Fruit fly (Drosophila melanogaster): ENCODE results near the gene CG18170.

Gene CG18170

dm6 chr3L:1587140-1587849, 15.5 kb upstream of the CG18170 start (continued):
- TF ChIP-seq onecut (GFP tag; IDR thresholded peaks at IDR 0.05) = peak; percentile 85
- TF ChIP-seq Dp (GFP tag; optimal IDR thresholded peaks at IDR 0.05) = no peak
- TF ChIP-seq ssp (GFP tag; IDR thresholded peaks at IDR 0.05) = peak; percentile 78
- no peak for TF ChIP-seq sc (optimal IDR thresholded peaks at IDR 0.05)
- TF ChIP-seq sc (GFP tag; optimal IDR thresholded peaks at IDR 0.05) = no peak
- no peak for TF ChIP-seq Scr (GFP tag; IDR thresholded peaks at IDR 0.05; ENCODE audit: partially characterized antibody)
- no peak for TF ChIP-seq HLH4C (GFP tag; IDR thresholded peaks at IDR 0.05; ENCODE audit: partially characterized antibody)
- TF ChIP-seq CG30431 (GFP tag; optimal IDR thresholded peaks at IDR 0.05) = peak; percentile 76
- TF ChIP-seq Bgb (GFP tag; IDR thresholded peaks at IDR 0.05; ENCODE audit: partially characterized antibody) = no peak
- peak; percentile 84 for TF ChIP-seq CG11247 (GFP tag; IDR thresholded peaks at IDR 0.05)
- no peak for TF ChIP-seq CG2129 (GFP tag; IDR thresholded peaks at IDR 0.05; ENCODE audit: partially characterized antibody)
- TF ChIP-seq CG12942 (GFP tag; optimal IDR thresholded peaks at IDR 0.05) = peak; percentile 64
- TF ChIP-seq CG1024 (GFP tag; IDR thresholded peaks at IDR 0.05) = peak; percentile 73
- TF ChIP-seq sqz (GFP tag; optimal IDR thresholded peaks at IDR 0.05) = peak; percentile 38
- peak; percentile 92 for TF ChIP-seq lmd (GFP tag; IDR thresholded peaks at IDR 0.05)
- TF ChIP-seq CG3995 (GFP tag; optimal IDR thresholded peaks at IDR 0.05) = peak; percentile 33
- TF ChIP-seq chn (GFP tag; optimal IDR thresholded peaks at IDR 0.05) = peak; percentile 56
- TF ChIP-seq CG2120 (GFP tag; optimal IDR thresholded peaks at IDR 0.05) = peak; percentile 89
- TF ChIP-seq CG2202 (tag; optimal IDR thresholded peaks at IDR 0.05) = no peak
- no peak for TF ChIP-seq gcm (GFP tag; optimal IDR thresholded peaks at IDR 0.05)
- TF ChIP-seq row (GFP tag; IDR thresholded peaks at IDR 0.05) = peak; percentile 90
- TF ChIP-seq fd102C (GFP tag; optimal IDR thresholded peaks at IDR 0.05) = no peak
- peak; percentile 65; the same call in 2 of the 3 replicates for TF ChIP-seq jigr1 (GFP tag; IDR thresholded peaks at IDR 0.05)
- TF ChIP-seq CrebB (tag; optimal IDR thresholded peaks at IDR 0.05) = peak; percentile 50

dm6 chr3L:1590194-1590593, 12.6 kb upstream of the CG18170 start:
- TF ChIP-seq CG11504 (tag; optimal IDR thresholded peaks at IDR 0.05) (no peak), chinmo (GFP tag; IDR thresholded peaks at IDR 0.05; ENCODE audit: partially characterized antibody) (peak; percentile 83; the same call in 3 of the 4 replicates), tgo (GFP tag; IDR thresholded peaks at IDR 0.05) (no peak), CG10267 (tag; optimal IDR thresholded peaks at IDR 0.05) (no peak), crol (GFP tag; IDR thresholded peaks at IDR 0.05) (0 out of 2 replicates have a peak, but pooled peaks have one; percentile 8), CG9932 (GFP tag; IDR thresholded peaks at IDR 0.05) (no peak), ATbp (GFP tag; optimal IDR thresholded peaks at IDR 0.05) (no peak), CG3838 (GFP tag; optimal IDR thresholded peaks at IDR 0.05) (no peak), Fer2 (tag; optimal IDR thresholded peaks at IDR 0.05) (no peak), CG13894 (tag; optimal IDR thresholded peaks at IDR 0.05) (peak; percentile 85), sd (tag; optimal IDR thresholded peaks at IDR 0.05) (peak; percentile 52), CG12769 (tag; optimal IDR thresholded peaks at IDR 0.05) (peak; percentile 49), H15 (GFP tag; IDR thresholded peaks at IDR 0.05) (no peak), Deaf1 (tag; optimal IDR thresholded peaks at IDR 0.05) (peak; percentile 17), Elba2 (GFP tag; optimal IDR thresholded peaks at IDR 0.05) (no peak), sens (GFP tag) (no peak), gro (GFP tag; optimal IDR thresholded peaks at IDR 0.05) (no peak), toy (GFP tag; IDR thresholded peaks at IDR 0.05) (no peak), grn (GFP tag; optimal IDR thresholded peaks at IDR 0.05) (peak; percentile 22), CG8290 (GFP tag; optimal IDR thresholded peaks at IDR 0.05) (no peak), CG8290 (tag; optimal IDR thresholded peaks at IDR 0.05) (peak in 1 of 2 experiments; percentile 8), crp (GFP tag; optimal IDR thresholded peaks at IDR 0.05) (no peak), maf-S (GFP tag; optimal IDR thresholded peaks at IDR 0.05) (no peak), peb (GFP tag; IDR thresholded peaks at IDR 0.05) (no peak), Myb (GFP tag; optimal IDR thresholded peaks at IDR 0.05) (no peak), CG10565 (GFP tag; optimal IDR thresholded peaks at IDR 0.05) (no peak), Bteb2 (GFP tag; optimal IDR thresholded peaks at IDR 0.05) (no peak)

All from whole organism, embryonic.